Worm (Caenorhabditis elegans) whole organism, L4 larva: ENCODE data around the gene T05H10.8.
A peak's percentile ranks its signal among the peaks of the same experiment; 100 is the strongest.

Experiments
- F10B5.3 ChIP-seq: sonication (generic microtip); optimal IDR thresholded peaks from 2 replicates; lab custom pipeline; 2016; ENCODE audit warnings: mild to moderate bottlenecking, missing genetic modification characterization, missing compliant biosample characterization
- R02D3.7 ChIP-seq: fragments of 150-350 bp; sonication (generic microtip); optimal IDR thresholded peaks from 3 replicates; lab custom pipeline; 2014; ENCODE audit warnings: missing biosample characterization, missing genetic modification characterization
- Y75B8A.6 ChIP-seq: fragments of 200-800 bp; sonication (Bioruptor generic); IDR thresholded peaks from 2 replicates; pipeline ENCODE4 v1.3.6; 2022; ENCODE audit warnings: missing genetic modification reagents, missing genetic modification characterization, missing compliant biosample characterization
- cey-2 ChIP-seq: sonication (generic microtip); optimal IDR thresholded peaks from 3 replicates; lab custom pipeline; 2017; ENCODE audit warnings: missing genetic modification characterization, mild to moderate bottlenecking, missing compliant biosample characterization, antibody characterized with exemption, borderline replicate concordance; ENCODE audit not compliant: insufficient read depth
- daf-16 ChIP-seq, 3 experiments: sonication (generic microtip); optimal IDR thresholded peaks; 2 replicates each; lab custom pipeline; 2016 to 2017; ENCODE audit warnings: missing genetic modification characterization in 3 of 3, missing genetic modification reagents in 3 of 3, mild to moderate bottlenecking in 2 of 3, missing compliant biosample characterization in 2 of 3, missing biosample characterization in 1 of 3, moderate library complexity in 1 of 3
- dmd-6 ChIP-seq: fragments of 200-800 bp; sonication (Bioruptor generic); IDR thresholded peaks from 2 replicates; pipeline ENCODE4 v1.3.6; 2022; ENCODE audit warnings: missing genetic modification reagents, missing genetic modification characterization, missing compliant biosample characterization
- dmd-9 ChIP-seq: fragments of 200-800 bp; sonication (Bioruptor generic); IDR thresholded peaks from 2 replicates; pipeline ENCODE4 v1.3.6; 2022; ENCODE audit warnings: missing genetic modification reagents, missing genetic modification characterization, missing compliant biosample characterization
- duxl-1 ChIP-seq: sonication (generic microtip); optimal IDR thresholded peaks from 2 replicates; lab custom pipeline; 2016; ENCODE audit warnings: mild to moderate bottlenecking, missing genetic modification characterization, moderate library complexity, missing compliant biosample characterization; ENCODE audit not compliant: poor library complexity
- dve-1 ChIP-seq: sonication (generic microtip); optimal IDR thresholded peaks from 2 replicates; lab custom pipeline; 2017; ENCODE audit warnings: antibody characterized with exemption, mild to moderate bottlenecking, missing genetic modification characterization, missing compliant biosample characterization; ENCODE audit not compliant: insufficient read depth
- egl-43 ChIP-seq: fragments of 200-800 bp; sonication (Bioruptor generic); IDR thresholded peaks from 2 replicates; pipeline ENCODE4 v1.3.6; 2022; ENCODE audit warnings: missing genetic modification reagents, missing genetic modification characterization, missing compliant biosample characterization
- hlh-11 ChIP-seq: fragments of 200-800 bp; sonication (Bioruptor generic); optimal IDR thresholded peaks from 2 replicates; lab custom pipeline; 2018; ENCODE audit warnings: mild to moderate bottlenecking, missing genetic modification characterization, missing compliant biosample characterization
- hlh-30 ChIP-seq: sonication (generic microtip); optimal IDR thresholded peaks from 2 replicates; lab custom pipeline; 2017; ENCODE audit warnings: antibody characterized with exemption, mild to moderate bottlenecking, missing genetic modification characterization, missing compliant biosample characterization; ENCODE audit not compliant: insufficient read depth
- hmg-1.1 ChIP-seq: fragments of 200-800 bp; sonication (Bioruptor generic); IDR thresholded peaks from 2 replicates; pipeline ENCODE4 v1.3.6; 2022; ENCODE audit warnings: missing genetic modification reagents, missing genetic modification characterization, missing compliant biosample characterization
- lim-7 ChIP-seq: fragments of 200-800 bp; sonication (Bioruptor generic); IDR thresholded peaks from 2 replicates; pipeline ENCODE4 v1.3.6; 2022; ENCODE audit warnings: missing genetic modification characterization, missing compliant biosample characterization
- lin-1 ChIP-seq: fragments of 200-800 bp; sonication (Bioruptor generic); IDR thresholded peaks from 2 replicates; pipeline ENCODE4 v1.3.6; 2022; ENCODE audit warnings: missing genetic modification reagents, missing genetic modification characterization, missing compliant biosample characterization
- lir-3 ChIP-seq: sonication (generic microtip); optimal IDR thresholded peaks from 2 replicates; lab custom pipeline; 2016; ENCODE audit warnings: mild to moderate bottlenecking, missing genetic modification characterization, missing compliant biosample characterization
- lsy-2 ChIP-seq, 2 experiments: fragments of 150-350 bp in 1 of 2; sonication (generic microtip) in 1 of 2; optimal IDR thresholded peaks; 2 replicates each; lab custom pipeline; 2014 to 2017; ENCODE audit warnings: missing biosample characterization in 2 of 2, missing genetic modification characterization in 2 of 2
- madf-5 ChIP-seq, 2 experiments: fragments of 200-800 bp; sonication (Bioruptor generic); IDR thresholded peaks; 2 replicates each; pipeline ENCODE4 v1.3.6; 2022; ENCODE audit warnings: missing compliant biosample characterization in 2 of 2, missing genetic modification characterization in 2 of 2
- mdl-1 ChIP-seq, 2 experiments: fragments of 150-350 bp in 1 of 2; sonication (generic microtip) in 1 of 2; optimal IDR thresholded peaks; 2 replicates each; lab custom pipeline; 2014 to 2017; ENCODE audit warnings: missing biosample characterization in 2 of 2, missing genetic modification characterization in 2 of 2
- nhr-111 ChIP-seq: fragments of 200-800 bp; sonication (Bioruptor generic); optimal IDR thresholded peaks from 2 replicates; lab custom pipeline; 2018; ENCODE audit warnings: mild to moderate bottlenecking, missing genetic modification characterization, missing compliant biosample characterization
- nhr-28 ChIP-seq: fragments of 150-350 bp; optimal IDR thresholded peaks from 2 replicates; lab custom pipeline; 2014; ENCODE audit warnings: missing biosample characterization, missing genetic modification characterization
- nhr-6 ChIP-seq: fragments of 150-350 bp; optimal IDR thresholded peaks from 2 replicates; lab custom pipeline; 2014; ENCODE audit warnings: missing biosample characterization, missing genetic modification characterization
- php-3 ChIP-seq: fragments of 200-800 bp; sonication (Bioruptor generic); IDR thresholded peaks from 2 replicates; pipeline ENCODE4 v1.3.6; 2022; ENCODE audit warnings: missing genetic modification reagents, missing genetic modification characterization, missing compliant biosample characterization
- pqm-1 ChIP-seq: sonication (generic microtip); optimal IDR thresholded peaks from 2 replicates; lab custom pipeline; 2017; ENCODE audit warnings: missing biosample characterization, missing genetic modification characterization
- rbr-2 ChIP-seq: sonication (generic microtip); optimal IDR thresholded peaks from 2 replicates; lab custom pipeline; 2016; ENCODE audit warnings: missing genotype, missing genetic modification characterization, missing compliant biosample characterization
- set-16 ChIP-seq: fragments of 200-800 bp; sonication (Bioruptor generic); IDR thresholded peaks from 2 replicates; pipeline ENCODE4 v1.3.6; 2022; ENCODE audit warnings: missing genetic modification reagents, missing genetic modification characterization, missing compliant biosample characterization
- snpc-1.2 ChIP-seq: fragments of 200-800 bp; sonication (Bioruptor generic); IDR thresholded peaks from 2 replicates; pipeline ENCODE4 v1.3.6; 2022; ENCODE audit warnings: missing genetic modification reagents, missing genetic modification characterization, missing compliant biosample characterization
- snpc-4 ChIP-seq: fragments of 150-350 bp; optimal IDR thresholded peaks from 2 replicates; lab custom pipeline; 2014; ENCODE audit warnings: missing biosample characterization, missing genetic modification characterization
- unc-130 ChIP-seq: sonication (generic microtip); optimal IDR thresholded peaks from 2 replicates; lab custom pipeline; 2016; ENCODE audit warnings: missing genetic modification reagents, missing genetic modification characterization, missing compliant biosample characterization
- unc-39 ChIP-seq: sonication (generic microtip); optimal IDR thresholded peaks from 2 replicates; lab custom pipeline; 2017; ENCODE audit warnings: missing biosample characterization, missing genetic modification characterization
- unc-62 ChIP-seq, 3 experiments: fragments of 150-350 bp in 1 of 3; sonication (generic microtip); optimal IDR thresholded peaks in 2 of 3; peaks in 1 of 3; 1 replicate in 1 of 3; 2 replicates in 2 of 3; lab custom pipeline; 2014 to 2017; ENCODE audit warnings: missing biosample characterization in 3 of 3, missing genetic modification characterization in 3 of 3, missing genetic modification reagents in 3 of 3, missing genotype in 1 of 3
- zip-11 ChIP-seq: fragments of 200-800 bp; sonication (Bioruptor generic); IDR thresholded peaks from 2 replicates; pipeline ENCODE4 v1.3.6; 2022; ENCODE audit warnings: missing genetic modification characterization, missing compliant biosample characterization
- ztf-7 ChIP-seq: fragments of 150-350 bp; optimal IDR thresholded peaks from 2 replicates; lab custom pipeline; 2014; ENCODE audit warnings: missing biosample characterization, missing genetic modification characterization

T05H10.8 gene

ce11 chrII:8071801-8072544 is 13.1 kb downstream of the T05H10.8 start (continued):
- TF ChIP-seq hmg-1.1: peak; percentile 58; the same call in 1 of the 2 replicates
- no peak for TF ChIP-seq unc-130 (GFP tag; lab: Kevin White, UChicago)
- peak in 1 of 2 experiments; percentile 66 for TF ChIP-seq lsy-2 (tag; optimal IDR thresholded peaks at IDR 0.05; lab: Kevin White, UChicago)
- no peak for TF ChIP-seq snpc-1.2
- TF ChIP-seq zip-11: no peak

ce11 chrII:8073222-8073621 is 14.4 kb downstream of the T05H10.8 start, which contains the start of gene gpcp-2:
Gene gpcp-2, minus strand, starts transcription at chrII:8073374.
- peak; percentile 66 for TF ChIP-seq pqm-1 (tag; lab: Kevin White, UChicago)
- TF ChIP-seq unc-62 (GFP tag; optimal IDR thresholded peaks at IDR 0.05 in 1 of 2; lab: Kevin White, UChicago): no peak
- TF ChIP-seq unc-62 (tag; optimal IDR thresholded peaks at IDR 0.05; lab: Kevin White, UChicago): no peak
- peak; percentile 45 for TF ChIP-seq dmd-6 (GFP tag; lab: Robert Waterston, UW)
- TF ChIP-seq lim-7: no peak
- no peak for TF ChIP-seq nhr-6 (tag; lab: Kevin White, UChicago)
- TF ChIP-seq R02D3.7 (tag; lab: Kevin White, UChicago): no peak
- no peak for TF ChIP-seq unc-39 (tag; lab: Kevin White, UChicago)
- no peak for TF ChIP-seq lin-1 (GFP tag; lab: Robert Waterston, UW)
- TF ChIP-seq F10B5.3: no peak
- no peak for TF ChIP-seq daf-16 (GFP tag; optimal IDR thresholded peaks at IDR 0.05; lab: Kevin White, UChicago)
- peak; percentile 29 for TF ChIP-seq daf-16 (tag; optimal IDR thresholded peaks at IDR 0.05; lab: Kevin White, UChicago)
- no peak for TF ChIP-seq dmd-9
- TF ChIP-seq dve-1 (tag; lab: Kevin White, UChicago): peak; percentile 48
- TF ChIP-seq duxl-1 (tag; lab: Kevin White, UChicago): no peak
- no peak for TF ChIP-seq rbr-2 (tag; lab: Kevin White, UChicago)

- TF ChIP-seq set-16 (GFP tag; lab: Robert Waterston, UW): no peak
- TF ChIP-seq lsy-2 (tag; optimal IDR thresholded peaks at IDR 0.05; lab: Kevin White, UChicago): no peak
- peak; percentile 36; the same call in 1 of the 2 replicates for TF ChIP-seq dmd-6 (GFP tag; lab: Robert Waterston, UW)
- no peak for TF ChIP-seq egl-43 (GFP tag; lab: Robert Waterston, UW)
- no peak for TF ChIP-seq Y75B8A.6
- no peak for TF ChIP-seq lir-3 (tag; lab: Kevin White, UChicago)
- peak; percentile 2 for TF ChIP-seq hlh-30 (tag; lab: Kevin White, UChicago)
- TF ChIP-seq nhr-6 (tag; lab: Kevin White, UChicago): no peak
- no peak for TF ChIP-seq nhr-111 (GFP tag; lab: Kevin White, UChicago)
- no peak for TF ChIP-seq ztf-7
- TF ChIP-seq unc-62 (GFP tag; optimal IDR thresholded peaks at IDR 0.05 in 1 of 2; lab: Kevin White, UChicago): no peak
- TF ChIP-seq unc-62 (tag; optimal IDR thresholded peaks at IDR 0.05; lab: Kevin White, UChicago): no peak
- 0 out of 2 replicates have a peak, but pooled peaks have one; percentile 31 for TF ChIP-seq php-3 (GFP tag; lab: Robert Waterston, UW)
- no peak for TF ChIP-seq mdl-1 (tag; optimal IDR thresholded peaks at IDR 0.05; lab: Kevin White, UChicago)
- TF ChIP-seq dve-1 (tag; lab: Kevin White, UChicago): peak; percentile 77
- TF ChIP-seq daf-16 (GFP tag; optimal IDR thresholded peaks at IDR 0.05; lab: Kevin White, UChicago): no peak
- TF ChIP-seq daf-16 (tag; optimal IDR thresholded peaks at IDR 0.05; lab: Kevin White, UChicago): peak; percentile 91
- TF ChIP-seq snpc-4 (tag; lab: Kevin White, UChicago): no peak
- peak; percentile 38 for TF ChIP-seq hlh-11 (tag; lab: Kevin White, UChicago)
- TF ChIP-seq cey-2 (tag; lab: Kevin White, UChicago): no peak
- peak; percentile 7 for TF ChIP-seq nhr-28
- no peak for TF ChIP-seq madf-5 (GFP tag; IDR thresholded peaks at IDR 0.05; lab: Robert Waterston, UW)
Observed at ce11 chrII:8074058-8074457, 15.2 kb downstream of the T05H10.8 start.
